Worm (Caenorhabditis elegans) whole organism, young adult: ENCODE results near the gene Y119D3B.12.

Experiments used
- B0261.1 ChIP-seq: sonication (generic microtip); optimal IDR thresholded peaks from 2 replicates; lab custom pipeline; 2016; ENCODE audit warnings: mild to moderate bottlenecking, missing genetic modification characterization, moderate library complexity, missing compliant biosample characterization
- D2030.7 ChIP-seq: fragments of 200-800 bp; sonication (Bioruptor generic); IDR thresholded peaks from 2 replicates; pipeline ENCODE4 v1.3.6; 2022; ENCODE audit warnings: missing genetic modification reagents, missing genetic modification characterization, missing compliant biosample characterization
- F10E7.11 ChIP-seq: sonication (generic microtip); optimal IDR thresholded peaks from 2 replicates; lab custom pipeline; 2017; ENCODE audit warnings: mild to moderate bottlenecking, missing genetic modification characterization, moderate library complexity, missing compliant biosample characterization
- F22D6.2 ChIP-seq: sonication (generic microtip); optimal IDR thresholded peaks from 2 replicates; lab custom pipeline; 2016; ENCODE audit warnings: mild to moderate bottlenecking, missing genetic modification characterization, missing compliant biosample characterization
- F55B11.4 ChIP-seq: sonication (generic microtip); optimal IDR thresholded peaks from 2 replicates; lab custom pipeline; 2016; ENCODE audit warnings: missing compliant biosample characterization, missing genetic modification characterization, borderline replicate concordance; ENCODE audit not compliant: insufficient read depth
- K11D2.4 ChIP-seq: fragments of 200-800 bp; sonication (Bioruptor generic); IDR thresholded peaks from 2 replicates; pipeline ENCODE4 v1.3.6; 2022; ENCODE audit warnings: missing genetic modification reagents, missing genetic modification characterization, missing compliant biosample characterization
- akir-1 ChIP-seq: fragments of 200-800 bp; sonication (Bioruptor generic); optimal IDR thresholded peaks from 2 replicates; lab custom pipeline; 2018; ENCODE audit warnings: mild to moderate bottlenecking, missing genetic modification characterization, moderate library complexity, missing compliant biosample characterization
- ama-1 ChIP-seq, 3 experiments: fragments of 150-350 bp in 1 of 3; sonication (generic microtip) in 2 of 3; optimal IDR thresholded peaks; 2 replicates each; lab custom pipeline; 2014 to 2018; ENCODE audit warnings: missing biosample characterization in 2 of 3, missing genetic modification characterization in 2 of 3, missing genetic modification reagents in 2 of 3
- athp-1 ChIP-seq: sonication (generic microtip); optimal IDR thresholded peaks from 2 replicates; lab custom pipeline; 2017; ENCODE audit warnings: mild to moderate bottlenecking, missing genetic modification characterization, missing compliant biosample characterization
- attf-3 ChIP-seq: fragments of 200-800 bp; sonication (Bioruptor generic); conservative IDR thresholded peaks from 2 replicates; pipeline ENCODE4 v1.3.6; 2022; ENCODE audit warnings: missing genetic modification reagents, missing genetic modification characterization, missing compliant biosample characterization
- cebp-1 ChIP-seq, 2 experiments: fragments of 200-800 bp in 1 of 2; sonication (Bioruptor generic) in 1 of 2; sonication (generic microtip) in 1 of 2; IDR thresholded peaks in 1 of 2; optimal IDR thresholded peaks in 1 of 2; 2 replicates each; pipeline versions ENCODE4 v1.3.6 to Lab custom; 2017 to 2022; ENCODE audit warnings: missing compliant biosample characterization in 2 of 2, missing genetic modification characterization in 2 of 2, mild to moderate bottlenecking in 1 of 2, missing genetic modification reagents in 1 of 2, moderate library complexity in 1 of 2
- ceh-40 ChIP-seq: fragments of 200-800 bp; sonication (Bioruptor generic); IDR thresholded peaks from 2 replicates; pipeline ENCODE4 v1.3.6; 2022; ENCODE audit warnings: missing genetic modification characterization, missing compliant biosample characterization
- ceh-58 ChIP-seq: fragments of 200-800 bp; sonication (Bioruptor generic); IDR thresholded peaks from 2 replicates; pipeline ENCODE4 v1.3.6; 2022; ENCODE audit warnings: missing genetic modification characterization, missing compliant biosample characterization
- ceh-91 ChIP-seq: fragments of 200-800 bp; sonication (Bioruptor generic); IDR thresholded peaks from 2 replicates; pipeline ENCODE4 v1.3.6; 2022; ENCODE audit warnings: missing genetic modification reagents, missing genetic modification characterization, missing compliant biosample characterization
- chd-7 ChIP-seq: sonication (generic microtip); optimal IDR thresholded peaks from 2 replicates; lab custom pipeline; 2016; ENCODE audit warnings: mild to moderate bottlenecking, missing genetic modification characterization, moderate library complexity, missing compliant biosample characterization
- dpl-1 ChIP-seq: fragments of 150-350 bp; optimal IDR thresholded peaks from 2 replicates; lab custom pipeline; 2014; ENCODE audit warnings: missing biosample characterization, missing genetic modification reagents, missing genetic modification characterization
- efl-1 ChIP-seq: fragments of 150-350 bp; optimal IDR thresholded peaks from 2 replicates; lab custom pipeline; 2014; ENCODE audit warnings: missing biosample characterization, missing genetic modification reagents, missing genetic modification characterization
- ekl-4 ChIP-seq: fragments of 200-800 bp; sonication (Bioruptor generic); IDR thresholded peaks from 2 replicates; pipeline ENCODE4 v1.3.6; 2022; ENCODE audit warnings: missing genetic modification reagents, missing genetic modification characterization, missing compliant biosample characterization
- ets-4 ChIP-seq: fragments of 200-800 bp; sonication (Bioruptor generic); optimal IDR thresholded peaks from 2 replicates; lab custom pipeline; 2018; ENCODE audit warnings: mild to moderate bottlenecking, missing genetic modification characterization, missing compliant biosample characterization
- hmg-1.2 ChIP-seq: fragments of 200-800 bp; sonication (Bioruptor generic); IDR thresholded peaks from 2 replicates; pipeline ENCODE4 v1.3.6; 2022; ENCODE audit warnings: missing genetic modification reagents, missing genetic modification characterization, missing compliant biosample characterization
- hsf-1 ChIP-seq: fragments of 200-800 bp; sonication (Bioruptor generic); IDR thresholded peaks from 2 replicates; pipeline ENCODE4 v1.3.6; 2022; ENCODE audit warnings: missing genetic modification reagents, missing genetic modification characterization, missing compliant biosample characterization
- lag-1 ChIP-seq: fragments of 200-800 bp; sonication (Bioruptor generic); IDR thresholded peaks from 2 replicates; pipeline ENCODE4 v1.3.6; 2022; ENCODE audit warnings: missing genetic modification reagents, missing genetic modification characterization, missing compliant biosample characterization
- lin-54 ChIP-seq: fragments of 200-800 bp; sonication (Bioruptor generic); optimal IDR thresholded peaks from 2 replicates; lab custom pipeline; 2018; ENCODE audit warnings: mild to moderate bottlenecking, missing genetic modification characterization, missing compliant biosample characterization
- madf-6 ChIP-seq: fragments of 200-800 bp; sonication (Bioruptor generic); IDR thresholded peaks from 2 replicates; pipeline ENCODE4 v1.3.6; 2022; ENCODE audit warnings: missing genetic modification reagents, missing genetic modification characterization, missing compliant biosample characterization
- mcd-1 ChIP-seq: fragments of 200-800 bp; sonication (Bioruptor generic); IDR thresholded peaks from 2 replicates; pipeline ENCODE4 v1.3.6; 2022; ENCODE audit warnings: missing genetic modification reagents, missing genetic modification characterization, missing compliant biosample characterization
- mel-28 ChIP-seq: sonication (generic microtip); optimal IDR thresholded peaks from 2 replicates; lab custom pipeline; 2016; ENCODE audit warnings: borderline replicate concordance, mild to moderate bottlenecking, missing genetic modification characterization, missing compliant biosample characterization
- mes-4 ChIP-seq: sonication (generic microtip); optimal IDR thresholded peaks from 2 replicates; lab custom pipeline; 2016; ENCODE audit warnings: missing genotype, missing genetic modification characterization, missing compliant biosample characterization
- nfya-1 ChIP-seq: sonication (generic microtip); optimal IDR thresholded peaks from 2 replicates; lab custom pipeline; 2017; ENCODE audit warnings: antibody characterized with exemption, missing compliant biosample characterization, missing genetic modification characterization, borderline replicate concordance; ENCODE audit not compliant: insufficient read depth
- nfya-2 ChIP-seq: fragments of 200-800 bp; sonication (Bioruptor generic); IDR thresholded peaks from 2 replicates; pipeline ENCODE4 v1.3.6; 2022; ENCODE audit warnings: missing genetic modification reagents, missing genetic modification characterization, missing compliant biosample characterization
- nhr-80 ChIP-seq: sonication (generic microtip); optimal IDR thresholded peaks from 2 replicates; lab custom pipeline; 2016; ENCODE audit warnings: missing genetic modification characterization, missing compliant biosample characterization
- pbrm-1 ChIP-seq: fragments of 200-800 bp; sonication (Bioruptor generic); IDR thresholded peaks from 2 replicates; pipeline ENCODE4 v1.3.6; 2022; ENCODE audit warnings: missing genetic modification reagents, missing genetic modification characterization, missing compliant biosample characterization
- snpc-3.4 ChIP-seq: sonication (generic microtip); optimal IDR thresholded peaks from 2 replicates; lab custom pipeline; 2017; ENCODE audit warnings: missing genetic modification characterization, mild to moderate bottlenecking, missing compliant biosample characterization, antibody characterized with exemption, moderate library complexity, missing genotype, missing genetic modification reagents
- tbp1 ChIP-seq: fragments of 200-800 bp; sonication (Bioruptor generic); optimal IDR thresholded peaks from 2 replicates; lab custom pipeline; 2018; ENCODE audit warnings: mild to moderate bottlenecking, missing genetic modification characterization, missing compliant biosample characterization
- unc-130 ChIP-seq: sonication (generic microtip); optimal IDR thresholded peaks from 2 replicates; lab custom pipeline; 2016; ENCODE audit warnings: missing genetic modification reagents, missing genetic modification characterization, missing compliant biosample characterization
- ztf-18 ChIP-seq: sonication (generic microtip); optimal IDR thresholded peaks from 2 replicates; lab custom pipeline; 2016; ENCODE audit warnings: missing genotype, mild to moderate bottlenecking, missing genetic modification characterization, missing compliant biosample characterization

Y119D3B.12 gene

ce11 chrIII:1164668-1165067 lies 37.7 kb upstream of the Y119D3B.12 start (continued):
- TF ChIP-seq F22D6.2 (tag; lab: Kevin White, UChicago) (no peak), nhr-80 (tag; lab: Kevin White, UChicago) (no peak), unc-130 (no peak), ets-4 (GFP tag; lab: Kevin White, UChicago) (no peak), nfya-1 (tag; lab: Kevin White, UChicago) (no peak), akir-1 (no peak), dpl-1 (no peak)

ce11 chrIII:1166388-1166787 lies 36.0 kb upstream of the Y119D3B.12 start:
- TF ChIP-seq akir-1 (no peak), hmg-1.2 (peak; percentile 95)
- TF ChIP-seq, all 124 proteins: peak for 1

- TF ChIP-seq efl-1 (no peak), mes-4 (tag; lab: Kevin White, UChicago) (no peak), ceh-40 (GFP tag; lab: Robert Waterston, UW) (no peak), akir-1 (no peak)
These were observed 32.7 kb upstream of the Y119D3B.12 start for ce11 chrIII:1169622-1170021.

DNA sequence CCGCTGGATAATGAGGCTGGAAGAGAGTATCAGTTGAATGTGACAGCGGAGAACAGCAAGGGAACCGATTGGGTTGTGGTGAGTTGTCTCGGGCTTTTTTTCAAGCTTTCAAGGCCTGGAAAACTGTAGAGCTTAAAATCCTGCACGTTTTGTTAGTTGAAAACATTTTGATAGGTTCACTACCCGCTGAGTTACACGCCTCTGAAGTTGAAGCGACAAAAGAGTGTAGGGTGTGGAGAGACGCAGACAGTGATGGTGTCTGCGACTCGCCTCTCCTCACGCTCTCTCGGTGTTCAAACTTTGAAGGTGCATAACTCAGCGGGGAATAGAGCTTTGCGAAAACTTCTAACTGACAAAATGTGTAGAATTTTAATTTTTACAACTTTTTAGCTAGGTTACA lies 29.0 kb upstream of the Y119D3B.12 start:
- no peak for TF ChIP-seq F10E7.11 (tag; lab: Kevin White, UChicago)
- TF ChIP-seq ztf-18 (tag; lab: Kevin White, UChicago), result no peak
- no peak for TF ChIP-seq chd-7 (tag; lab: Kevin White, UChicago)
- peak; percentile 61 for TF ChIP-seq hmg-1.2
- no peak for TF ChIP-seq snpc-3.4 (tag; lab: Kevin White, UChicago)
- TF ChIP-seq cebp-1 (GFP tag; IDR thresholded peaks at IDR 0.05; lab: Robert Waterston, UW), result no peak
- TF ChIP-seq cebp-1 (tag; optimal IDR thresholded peaks at IDR 0.05; lab: Kevin White, UChicago), result no peak

ce11 chrIII:1176080-1176608 lies 26.2 kb upstream of the Y119D3B.12 start, which contains the start of gene eak-3:
TSS of gene eak-3 (minus strand) at chrIII:1176558.
- TF ChIP-seq ceh-58 (no peak), lin-54 (GFP tag; lab: Kevin White, UChicago) (no peak), hmg-1.2 (peak; percentile 78), tbp1 (no peak)

DNA sequence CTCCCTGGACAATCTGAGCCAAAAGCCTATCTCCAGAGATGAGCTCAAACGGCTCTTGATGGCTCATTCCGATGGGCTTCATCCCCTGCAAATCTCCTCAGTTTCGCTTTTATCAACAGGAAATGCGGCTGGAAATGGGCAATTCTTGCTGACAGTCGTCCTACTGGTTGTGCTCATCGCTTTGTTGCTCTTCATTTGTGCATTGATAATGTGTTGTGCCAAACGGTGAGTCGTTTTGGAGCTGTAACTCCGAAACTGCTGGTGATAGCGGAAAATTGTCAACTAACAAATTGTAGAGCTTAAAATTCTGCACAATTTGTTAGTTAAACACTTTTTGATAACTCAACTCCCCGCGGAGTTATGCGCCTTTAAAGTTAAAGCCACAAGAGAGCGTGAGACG lies 23.3 kb upstream of the Y119D3B.12 start:
- TF ChIP-seq attf-3 (GFP tag; lab: Robert Waterston, UW) (no peak), madf-6 (GFP tag; lab: Robert Waterston, UW) (no peak), K11D2.4 (GFP tag; lab: Robert Waterston, UW) (no peak), ceh-91 (GFP tag; lab: Robert Waterston, UW) (no peak)

DNA sequence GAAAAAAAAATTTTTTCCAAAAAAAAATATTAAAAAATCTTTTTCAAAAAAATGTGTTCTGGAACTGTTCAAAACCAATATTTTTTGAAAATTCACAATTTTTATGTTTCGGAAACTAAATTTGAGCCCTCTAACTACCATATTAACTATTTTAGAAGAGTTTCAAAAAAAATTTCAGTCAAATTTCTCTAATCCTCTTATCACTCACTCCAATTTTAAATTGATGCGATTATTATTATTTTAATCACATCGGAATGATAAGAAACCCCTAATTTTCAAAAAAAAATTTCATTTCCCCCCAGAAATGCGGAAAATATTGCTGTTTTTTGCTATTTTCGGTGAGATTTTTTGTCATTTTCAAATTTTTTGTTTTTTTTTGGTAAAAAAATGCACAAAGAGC lies 20.6 kb upstream of the Y119D3B.12 start, which contains the start of gene nspg-8:
TSS of gene nspg-8 (plus strand) at position 301 of the 400 bp plus-strand sequence.
- TF ChIP-seq hsf-1 (GFP tag; lab: Robert Waterston, UW) (no peak), ets-4 (GFP tag; lab: Kevin White, UChicago) (no peak)

DNA sequence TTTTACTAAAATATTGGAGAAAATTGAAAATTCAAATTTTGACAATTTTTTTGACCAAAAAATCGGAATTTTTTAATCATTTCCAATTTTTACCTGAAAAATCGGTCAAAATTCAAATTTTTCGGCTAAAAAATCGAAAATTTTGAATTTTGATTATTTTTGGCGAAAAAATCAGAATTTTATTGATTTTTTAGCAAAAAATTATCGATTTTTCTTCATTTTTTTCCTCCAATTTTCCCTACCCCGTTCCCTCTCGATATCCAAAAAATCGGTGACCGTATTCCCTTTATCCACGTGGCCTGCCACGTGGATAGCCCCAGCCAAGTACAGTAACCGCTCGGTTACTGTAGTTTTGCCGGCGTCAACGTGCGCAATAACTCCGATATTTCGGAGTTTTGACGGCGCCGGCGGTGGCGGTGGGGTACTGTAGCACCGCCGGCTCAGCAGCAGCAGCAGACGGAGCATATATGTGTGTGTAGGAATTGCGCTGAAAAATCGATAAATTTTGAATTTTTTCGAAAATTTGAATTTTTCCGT lies 9.0 kb upstream of the Y119D3B.12 start, which contains the start of gene Y119D3B.14:
TSS of gene Y119D3B.14 (minus strand) at position 487 of the 537 bp plus-strand sequence.
- TF ChIP-seq F55B11.4 (tag; lab: Kevin White, UChicago), result no peak
- no peak for TF ChIP-seq mel-28
- no peak for TF ChIP-seq ekl-4 (GFP tag; lab: Robert Waterston, UW)
- no peak for TF ChIP-seq mes-4 (tag; lab: Kevin White, UChicago)
- no peak for TF ChIP-seq B0261.1 (tag; lab: Kevin White, UChicago)
- TF ChIP-seq athp-1 (tag; lab: Kevin White, UChicago), result no peak
- 0 out of 2 replicates have a peak, but pooled peaks have one; percentile 10 for TF ChIP-seq pbrm-1 (GFP tag; lab: Robert Waterston, UW)
- TF ChIP-seq lag-1 (GFP tag; lab: Robert Waterston, UW), result no peak
- no peak for TF ChIP-seq D2030.7 (GFP tag; lab: Robert Waterston, UW)
- TF ChIP-seq nfya-2 (GFP tag; lab: Robert Waterston, UW), result no peak
- peak; percentile 32; the same call in 1 of the 2 replicates for TF ChIP-seq mcd-1 (GFP tag; lab: Robert Waterston, UW)
- no peak for TF ChIP-seq ama-1 (optimal IDR thresholded peaks at IDR 0.05; lab: Kevin White, UChicago)
- no peak for TF ChIP-seq ama-1 (GFP tag; optimal IDR thresholded peaks at IDR 0.05; lab: Kevin White, UChicago)
